Fruit fly (Drosophila melanogaster) whole organism, prepupa: Measurements from ENCODE around the gene awd.

Experiments used
- CG10669 ChIP-seq: fragments of 200-800 bp; sonication (Bioruptor generic); optimal IDR thresholded peaks from 3 replicates; lab custom pipeline; 2018; ENCODE audit warnings: missing biosample characterization, mild to moderate bottlenecking, missing genetic modification characterization, moderate library complexity
- CG11294 ChIP-seq: fragments of 200-800 bp; sonication (Bioruptor generic); IDR thresholded peaks from 2 replicates; pipeline ENCODE4 v1.3.6; 2022; ENCODE audit warnings: missing biosample characterization, missing genetic modification characterization
- CG11762 ChIP-seq: fragments of 200-800 bp; sonication (Bioruptor generic); optimal IDR thresholded peaks from 3 replicates; lab custom pipeline; 2016; ENCODE audit warnings: missing biosample characterization, missing genetic modification characterization; ENCODE audit not compliant: insufficient read depth
- CG11902 ChIP-seq: fragments of 200-800 bp; sonication (Bioruptor generic); optimal IDR thresholded peaks from 3 replicates; lab custom pipeline; 2016; ENCODE audit warnings: missing biosample characterization, missing genetic modification characterization
- CG15336 ChIP-seq: fragments of 200-800 bp; sonication (Bioruptor generic); IDR thresholded peaks from 2 replicates; pipeline ENCODE4 v1.3.6; 2022; ENCODE audit warnings: missing biosample characterization, missing genetic modification characterization
- CG1621 ChIP-seq: fragments of 200-800 bp; sonication (Bioruptor generic); optimal IDR thresholded peaks from 3 replicates; lab custom pipeline; 2018; ENCODE audit warnings: missing biosample characterization, mild to moderate bottlenecking, missing genetic modification characterization
- CG3032 ChIP-seq: fragments of 200-800 bp; optimal IDR thresholded peaks from 2 replicates; lab custom pipeline; 2019; ENCODE audit warnings: missing biosample characterization, mild to moderate bottlenecking, missing genetic modification characterization, moderate library complexity
- CG31627 ChIP-seq: fragments of 200-800 bp; sonication (Bioruptor generic); optimal IDR thresholded peaks from 3 replicates; lab custom pipeline; 2016; ENCODE audit warnings: missing biosample characterization, missing genetic modification characterization
- CG3919 ChIP-seq: fragments of 200-800 bp; sonication (Bioruptor generic); optimal IDR thresholded peaks from 3 replicates; lab custom pipeline; 2016; ENCODE audit warnings: missing biosample characterization, missing genetic modification characterization
- CG4318 ChIP-seq: fragments of 200-800 bp; sonication (Bioruptor generic); optimal IDR thresholded peaks from 3 replicates; lab custom pipeline; 2017; ENCODE audit warnings: missing biosample characterization, mild to moderate bottlenecking, missing genetic modification characterization
- CG6276 ChIP-seq: fragments of 200-800 bp; sonication (Bioruptor generic); optimal IDR thresholded peaks from 2 replicates; lab custom pipeline; 2017; ENCODE audit warnings: missing biosample characterization, mild to moderate bottlenecking, missing genetic modification characterization
- CG6808 ChIP-seq: fragments of 200-800 bp; sonication (Bioruptor generic); optimal IDR thresholded peaks from 3 replicates; lab custom pipeline; 2017; ENCODE audit warnings: missing biosample characterization, missing genetic modification characterization, mild to moderate bottlenecking, moderate library complexity, missing genetic modification reagents
- CG6854 ChIP-seq: fragments of 200-800 bp; sonication (Bioruptor generic); optimal IDR thresholded peaks from 2 replicates; lab custom pipeline; 2017; ENCODE audit warnings: missing biosample characterization, mild to moderate bottlenecking, missing genetic modification characterization
- CG9139 ChIP-seq: fragments of 200-800 bp; sonication (Bioruptor generic); optimal IDR thresholded peaks from 3 replicates; lab custom pipeline; 2017; ENCODE audit warnings: missing biosample characterization, mild to moderate bottlenecking, missing genetic modification characterization
- Eip75B ChIP-seq: fragments of 200-800 bp; sonication (Bioruptor generic); optimal IDR thresholded peaks from 3 replicates; lab custom pipeline; 2016; ENCODE audit warnings: missing biosample characterization, missing genetic modification characterization
- Eip78C ChIP-seq: fragments of 200-800 bp; sonication (Bioruptor generic); peaks from one replicate; lab custom pipeline; 2016; ENCODE audit warnings: missing biosample characterization, missing genetic modification characterization
- Ets21C ChIP-seq: fragments of 200-800 bp; sonication (Bioruptor generic); optimal IDR thresholded peaks from 3 replicates; lab custom pipeline; 2016; ENCODE audit warnings: missing biosample characterization, missing genetic modification characterization
- Ets96B ChIP-seq: fragments of 200-800 bp; optimal IDR thresholded peaks from 2 replicates; lab custom pipeline; 2019; ENCODE audit warnings: missing biosample characterization, mild to moderate bottlenecking, missing genetic modification characterization, moderate library complexity
- Hr38 ChIP-seq: sonication (Bioruptor generic); optimal IDR thresholded peaks from 2 replicates; lab custom pipeline; 2016; ENCODE audit warnings: missing biosample characterization, missing genetic modification characterization
- Lpt ChIP-seq: fragments of 200-800 bp; sonication (Bioruptor generic); optimal IDR thresholded peaks from 3 replicates; lab custom pipeline; 2016; ENCODE audit warnings: missing biosample characterization, missing genetic modification characterization
- OdsH ChIP-seq: fragments of 200-800 bp; sonication (Bioruptor generic); optimal IDR thresholded peaks from 3 replicates; lab custom pipeline; 2016; ENCODE audit warnings: missing biosample characterization, missing genetic modification characterization
- Sox102F ChIP-seq: fragments of 200-800 bp; sonication (Bioruptor generic); optimal IDR thresholded peaks from 2 replicates; lab custom pipeline; 2016; ENCODE audit warnings: missing biosample characterization, mild to moderate bottlenecking, missing genetic modification characterization
- Sox14 ChIP-seq: fragments of 200-800 bp; sonication (Bioruptor generic); optimal IDR thresholded peaks from 3 replicates; lab custom pipeline; 2016; ENCODE audit warnings: missing biosample characterization, missing genetic modification characterization
- Sox15 ChIP-seq: fragments of 200-800 bp; sonication (Bioruptor generic); optimal IDR thresholded peaks from 3 replicates; lab custom pipeline; 2016; ENCODE audit warnings: missing biosample characterization, missing genetic modification characterization
- acj6 ChIP-seq: fragments of 200-800 bp; sonication (Bioruptor generic); optimal IDR thresholded peaks from 3 replicates; lab custom pipeline; 2016; ENCODE audit warnings: missing biosample characterization, missing genetic modification characterization
- dac ChIP-seq: fragments of 200-800 bp; sonication (Bioruptor generic); optimal IDR thresholded peaks from 2 replicates; lab custom pipeline; 2017; ENCODE audit warnings: missing biosample characterization, mild to moderate bottlenecking, missing genetic modification characterization
- dsx ChIP-seq: fragments of 200-800 bp; optimal IDR thresholded peaks from 3 replicates; lab custom pipeline; 2019; ENCODE audit warnings: missing biosample characterization, mild to moderate bottlenecking, missing genetic modification characterization, moderate library complexity; ENCODE audit not compliant: poor library complexity, severe bottlenecking
- eg ChIP-seq: fragments of 200-800 bp; sonication (Bioruptor generic); IDR thresholded peaks from 3 replicates; pipeline ENCODE4 v1.3.6; 2022; ENCODE audit warnings: missing biosample characterization, missing genetic modification characterization
- esn ChIP-seq: fragments of 200-800 bp; sonication (Bioruptor generic); optimal IDR thresholded peaks from 2 replicates; lab custom pipeline; 2016; ENCODE audit warnings: missing biosample characterization, mild to moderate bottlenecking, missing genetic modification characterization, moderate library complexity
- fd59A ChIP-seq: fragments of 200-800 bp; sonication (Bioruptor generic); optimal IDR thresholded peaks from 2 replicates; lab custom pipeline; 2017; ENCODE audit warnings: missing biosample characterization, mild to moderate bottlenecking, missing genetic modification characterization, missing genetic modification reagents
- fkh ChIP-seq: fragments of 200-800 bp; sonication (Bioruptor generic); optimal IDR thresholded peaks from 3 replicates; lab custom pipeline; 2017; ENCODE audit warnings: missing biosample characterization, mild to moderate bottlenecking, missing genetic modification characterization, moderate library complexity
- lz ChIP-seq: fragments of 200-800 bp; sonication (Bioruptor generic); optimal IDR thresholded peaks from 3 replicates; lab custom pipeline; 2016; ENCODE audit warnings: missing biosample characterization, missing genetic modification characterization
- net ChIP-seq: fragments of 200-800 bp; sonication (Bioruptor generic); optimal IDR thresholded peaks from 3 replicates; lab custom pipeline; 2016; ENCODE audit warnings: missing biosample characterization, missing genetic modification characterization
- salr ChIP-seq, 2 experiments: fragments of 200-800 bp; sonication (Bioruptor generic); optimal IDR thresholded peaks; 3 replicates each; lab custom pipeline; 2016 to 2018; ENCODE audit warnings: missing biosample characterization in 2 of 2, missing genetic modification characterization in 2 of 2, mild to moderate bottlenecking in 1 of 2
- spab ChIP-seq: fragments of 200-800 bp; sonication (Bioruptor generic); optimal IDR thresholded peaks from 2 replicates; lab custom pipeline; 2017; ENCODE audit warnings: missing biosample characterization, mild to moderate bottlenecking, missing genetic modification characterization, missing genetic modification reagents
- ss ChIP-seq, 2 experiments: fragments of 200-800 bp; sonication (Bioruptor generic); optimal IDR thresholded peaks; 2 replicates in 1 of 2; 3 replicates in 1 of 2; lab custom pipeline; 2017 to 2018; ENCODE audit warnings: mild to moderate bottlenecking in 2 of 2, missing biosample characterization in 2 of 2, missing genetic modification characterization in 2 of 2, moderate library complexity in 1 of 2
- svp ChIP-seq: fragments of 200-800 bp; sonication (Bioruptor generic); peaks from one replicate; lab custom pipeline; 2016; ENCODE audit warnings: missing biosample characterization, missing genetic modification characterization
- vri ChIP-seq: fragments of 200-800 bp; sonication (Bioruptor generic); optimal IDR thresholded peaks from 3 replicates; lab custom pipeline; 2016; ENCODE audit warnings: missing biosample characterization, mild to moderate bottlenecking, missing genetic modification characterization

awd gene

DNA sequence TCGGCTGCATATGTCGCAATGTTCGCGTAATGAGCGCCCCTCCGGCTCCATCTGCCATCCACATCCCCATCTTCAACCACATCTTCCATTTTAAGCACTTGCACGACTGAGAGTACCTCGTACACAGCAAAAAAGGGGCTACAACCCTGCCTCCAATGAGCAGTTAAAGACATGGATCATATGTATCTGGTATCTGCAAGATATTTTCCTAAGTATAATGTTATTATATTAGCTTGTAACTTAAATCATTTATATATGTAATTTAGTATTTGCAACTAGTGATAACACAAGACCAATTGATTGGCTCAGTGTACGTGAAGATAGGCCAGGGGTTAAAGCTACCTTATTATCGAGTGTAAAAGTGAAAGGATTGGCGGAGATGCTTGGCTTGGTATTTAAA, 16.8 kb upstream of the awd start (continued):
- TF ChIP-seq esn (GFP tag; lab: Kevin White, UChicago) (no peak), Sox102F (peak; percentile 24), ss (GFP tag; optimal IDR thresholded peaks at IDR 0.05; lab: Kevin White, UChicago) (peak in 1 of 2 experiments; percentile 75), fkh (GFP tag; lab: Kevin White, UChicago) (no peak), Sox14 (GFP tag; lab: Kevin White, UChicago) (peak; percentile 34), CG9139 (peak; percentile 27), CG15336 (GFP tag; lab: Robert Waterston, UW) (peak; percentile 69)
- TF ChIP-seq, all 60 proteins: peak for 45

DNA sequence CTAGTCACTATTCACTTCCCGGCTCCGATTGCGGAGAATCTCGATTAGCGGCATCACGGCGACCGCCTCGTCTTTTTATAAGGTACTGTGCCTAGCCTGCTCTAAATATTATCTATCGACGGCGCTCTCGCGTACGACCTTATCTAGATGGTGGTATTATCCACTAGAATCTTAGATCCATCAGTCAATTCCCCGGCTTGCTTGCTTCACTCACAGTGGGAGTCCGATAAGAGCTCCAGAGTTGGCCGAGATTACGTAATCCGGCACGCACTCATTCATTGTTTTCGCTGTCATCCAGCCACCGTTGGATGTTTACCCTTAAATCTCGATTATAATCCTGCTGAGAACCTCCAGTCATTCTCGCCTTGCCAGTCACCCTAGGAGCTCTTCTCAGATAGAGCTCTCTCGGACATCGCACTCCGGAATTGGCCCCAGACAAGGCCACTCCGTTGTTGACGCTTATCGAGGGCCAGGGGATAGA, 15.7 kb upstream of the awd start, which contains the start of gene Smvt:
TSS of gene Smvt (minus strand) at position 51 of the 481 bp plus-strand sequence.
- TF ChIP-seq fkh (GFP tag; lab: Kevin White, UChicago), result peak; percentile 7
- TF ChIP-seq vri (GFP tag; lab: Kevin White, UChicago), result peak; percentile 49
- TF ChIP-seq eg, result no peak
- no peak for TF ChIP-seq salr (GFP tag; optimal IDR thresholded peaks at IDR 0.05; lab: Kevin White, UChicago)

DNA sequence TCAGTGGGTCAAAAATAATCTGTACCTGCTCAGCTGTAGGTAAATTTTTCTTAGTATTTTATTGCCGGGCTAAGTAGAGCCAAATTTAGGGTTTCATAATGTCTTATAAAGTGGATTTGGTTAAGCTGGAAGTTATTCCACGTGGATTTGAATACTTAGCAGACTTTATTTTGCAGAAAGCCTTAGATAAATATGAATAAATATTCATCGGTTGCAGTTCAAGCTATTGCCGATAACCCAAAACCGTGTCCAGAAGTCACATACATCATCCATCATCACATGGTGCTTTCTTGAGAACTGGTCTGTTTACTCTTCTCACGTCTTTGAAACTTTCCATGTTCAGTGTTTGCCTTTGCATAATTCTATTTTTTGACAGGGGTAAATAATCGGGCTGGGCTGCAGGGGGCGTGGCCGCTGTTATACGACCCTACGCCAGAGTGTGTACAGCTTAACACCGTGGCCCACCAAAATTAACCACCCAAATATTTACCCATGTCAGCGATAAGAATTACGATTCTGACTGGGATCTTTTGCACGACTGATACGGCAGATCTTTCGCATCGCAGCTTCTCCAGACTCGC, 12.8 kb upstream of the awd start, which contains the start of gene CG2187:
TSS of gene CG2187 (minus strand) at position 51 of the 581 bp plus-strand sequence.
- TF ChIP-seq fkh (GFP tag; lab: Kevin White, UChicago) (peak; percentile 87), svp (GFP tag; lab: Kevin White, UChicago) (peak; percentile 71), net (no peak)

DNA sequence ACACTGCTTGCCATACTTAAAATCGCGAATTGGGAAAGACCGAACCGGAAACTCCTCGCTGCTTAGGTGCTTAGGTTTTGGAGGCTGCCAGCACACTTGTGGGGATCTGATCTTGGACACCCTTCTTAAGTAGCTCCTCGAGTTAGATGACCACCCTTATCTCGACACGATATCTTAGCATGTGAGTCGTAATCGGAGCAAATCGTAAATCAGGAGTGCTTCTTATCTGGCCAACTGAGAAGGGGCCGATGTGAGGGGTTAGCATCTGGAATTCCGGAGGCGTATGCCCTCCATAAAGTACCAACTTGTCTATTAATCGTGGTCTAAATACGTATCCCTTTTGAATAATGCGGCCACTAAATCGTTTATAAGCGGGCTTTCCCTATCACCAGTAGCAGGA, 8.7 kb upstream of the awd start, which contains the start of gene salt:
TSS of gene salt (minus strand) at position 101 of the 400 bp plus-strand sequence.
- no peak for TF ChIP-seq CG11762
- no peak for TF ChIP-seq CG11294 (GFP tag; lab: Robert Waterston, UW)
- no peak for TF ChIP-seq CG31627
- no peak for TF ChIP-seq Sox15 (GFP tag; lab: Kevin White, UChicago)
- no peak for TF ChIP-seq Ets21C (GFP tag; lab: Kevin White, UChicago)
- TF ChIP-seq CG9139, result no peak
- no peak for TF ChIP-seq CG4318 (GFP tag; lab: Kevin White, UChicago)
- no peak for TF ChIP-seq lz (GFP tag; lab: Kevin White, UChicago)
- no peak for TF ChIP-seq acj6
- no peak for TF ChIP-seq Eip75B (GFP tag; lab: Kevin White, UChicago)
- no peak for TF ChIP-seq CG11902 (GFP tag; lab: Kevin White, UChicago)
- no peak for TF ChIP-seq Hr38
- TF ChIP-seq svp (GFP tag; lab: Kevin White, UChicago), result no peak
- no peak for TF ChIP-seq dac (GFP tag; lab: Kevin White, UChicago)
- no peak for TF ChIP-seq OdsH
- TF ChIP-seq, all 60 proteins: peak for 0

DNA sequence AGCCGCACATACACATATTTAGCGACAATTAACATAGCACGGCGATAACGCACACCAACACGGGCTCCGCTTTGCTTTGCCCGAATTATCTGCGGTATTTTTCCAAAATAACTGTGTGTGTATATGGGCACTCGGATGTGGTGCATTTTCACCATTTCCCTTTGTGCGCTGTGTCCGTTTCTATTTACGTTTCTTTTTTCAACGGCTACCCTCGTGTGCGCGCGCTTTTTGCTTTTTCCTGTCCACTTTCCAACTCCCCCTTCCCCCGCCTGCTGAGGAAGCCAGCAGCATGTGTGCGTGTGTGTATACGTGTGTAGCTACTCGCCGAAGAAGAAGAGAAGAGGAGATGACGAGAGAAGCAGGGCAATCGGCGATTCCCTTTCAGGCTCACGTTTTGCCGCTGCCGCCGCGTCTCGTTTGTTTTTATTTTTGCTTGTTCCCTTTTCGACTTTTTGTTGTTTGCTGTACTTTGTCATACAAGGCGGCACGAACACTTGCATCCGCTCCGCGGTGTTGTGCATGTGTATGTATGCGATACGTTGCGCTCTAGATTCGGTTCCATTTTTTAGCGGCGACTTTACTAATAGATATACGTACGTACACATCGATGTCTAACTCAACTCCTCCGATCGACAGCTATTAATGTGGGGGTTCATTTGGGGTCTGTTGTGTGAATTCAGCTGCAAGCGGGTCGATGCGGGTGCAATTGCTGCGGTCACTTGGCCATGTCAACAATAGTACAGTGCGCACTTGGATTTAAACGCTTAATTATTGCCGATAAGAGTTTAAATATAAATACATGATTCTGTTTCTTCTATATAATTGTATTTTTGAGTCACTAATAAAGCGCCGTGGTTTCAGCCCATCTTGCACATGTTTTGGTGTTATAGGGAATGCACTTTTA, 2.5 kb upstream of the awd start:
- TF ChIP-seq CG3919 (GFP tag; lab: Kevin White, UChicago) (peak; percentile 33), fd59A (GFP tag; lab: Kevin White, UChicago) (no peak), CG3032 (peak; percentile 31), Sox14 (GFP tag; lab: Kevin White, UChicago) (peak; percentile 54), salr (GFP tag; optimal IDR thresholded peaks at IDR 0.05; lab: Kevin White, UChicago) (no peak), dsx (GFP tag; lab: Kevin White, UChicago) (peak; percentile 83), esn (GFP tag; lab: Kevin White, UChicago) (peak; percentile 12), CG1621 (tag; lab: Kevin White, UChicago) (peak; percentile 76), CG10669 (GFP tag; lab: Kevin White, UChicago) (peak; percentile 35), CG9139 (peak; percentile 73), CG6276 (GFP tag; lab: Kevin White, UChicago) (peak; percentile 65), Lpt (GFP tag; lab: Kevin White, UChicago) (peak; percentile 62), svp (GFP tag; lab: Kevin White, UChicago) (peak; percentile 63), Sox15 (GFP tag; lab: Kevin White, UChicago) (no peak), fkh (GFP tag; lab: Kevin White, UChicago) (peak; percentile 80), CG6854 (GFP tag; lab: Kevin White, UChicago) (peak; percentile 80), spab (GFP tag; lab: Kevin White, UChicago) (peak; percentile 36), net (peak; percentile 74), CG6808 (GFP tag; lab: Kevin White, UChicago) (peak; percentile 79), eg (no peak), vri (GFP tag; lab: Kevin White, UChicago) (peak; percentile 31), ss (GFP tag; optimal IDR thresholded peaks at IDR 0.05; lab: Kevin White, UChicago) (peak; percentile 79 to 90), CG11762 (no peak), Eip78C (GFP tag; lab: Kevin White, UChicago) (peak; percentile 72), Ets96B (tag; lab: Kevin White, UChicago) (peak; percentile 52)
